Fruit fly (Drosophila melanogaster) whole organism, prepupa: Measurements from ENCODE around the gene MESR3.
A peak's percentile ranks its signal among the peaks of the same experiment; 100 is the strongest.

Experiments used
- Blimp-1 ChIP-seq: fragments of 200-800 bp; sonication (Bioruptor generic); optimal IDR thresholded peaks from 3 replicates; lab custom pipeline; 2017; ENCODE audit warnings: missing biosample characterization, missing genetic modification characterization, mild to moderate bottlenecking, moderate library complexity, missing genetic modification reagents
- CG10669 ChIP-seq: fragments of 200-800 bp; sonication (Bioruptor generic); optimal IDR thresholded peaks from 3 replicates; lab custom pipeline; 2018; ENCODE audit warnings: missing biosample characterization, mild to moderate bottlenecking, missing genetic modification characterization, moderate library complexity
- CG11902 ChIP-seq: fragments of 200-800 bp; sonication (Bioruptor generic); optimal IDR thresholded peaks from 3 replicates; lab custom pipeline; 2016; ENCODE audit warnings: missing biosample characterization, missing genetic modification characterization
- CG16779 ChIP-seq: fragments of 200-800 bp; sonication (Bioruptor generic); optimal IDR thresholded peaks from 3 replicates; lab custom pipeline; 2017; ENCODE audit warnings: missing biosample characterization, mild to moderate bottlenecking, missing genetic modification characterization
- CG3032 ChIP-seq: fragments of 200-800 bp; optimal IDR thresholded peaks from 2 replicates; lab custom pipeline; 2019; ENCODE audit warnings: missing biosample characterization, mild to moderate bottlenecking, missing genetic modification characterization, moderate library complexity
- CG31627 ChIP-seq: fragments of 200-800 bp; sonication (Bioruptor generic); optimal IDR thresholded peaks from 3 replicates; lab custom pipeline; 2016; ENCODE audit warnings: missing biosample characterization, missing genetic modification characterization
- CG32006 ChIP-seq: fragments of 200-800 bp; sonication (Bioruptor generic); optimal IDR thresholded peaks from 3 replicates; lab custom pipeline; 2017; ENCODE audit warnings: missing biosample characterization, mild to moderate bottlenecking, missing genetic modification characterization
- CG34406 ChIP-seq: fragments of 200-800 bp; sonication (Bioruptor generic); optimal IDR thresholded peaks from 3 replicates; lab custom pipeline; 2016; ENCODE audit warnings: missing biosample characterization, missing genetic modification characterization
- CG3919 ChIP-seq: fragments of 200-800 bp; sonication (Bioruptor generic); optimal IDR thresholded peaks from 3 replicates; lab custom pipeline; 2016; ENCODE audit warnings: missing biosample characterization, missing genetic modification characterization
- CG4318 ChIP-seq: fragments of 200-800 bp; sonication (Bioruptor generic); optimal IDR thresholded peaks from 3 replicates; lab custom pipeline; 2017; ENCODE audit warnings: missing biosample characterization, mild to moderate bottlenecking, missing genetic modification characterization
- CG6163 ChIP-seq: fragments of 200-800 bp; sonication (Bioruptor generic); IDR thresholded peaks from 3 replicates; pipeline ENCODE4 v1.3.6; 2022; ENCODE audit warnings: missing biosample characterization, missing genetic modification characterization
- CG6276 ChIP-seq: fragments of 200-800 bp; sonication (Bioruptor generic); optimal IDR thresholded peaks from 2 replicates; lab custom pipeline; 2017; ENCODE audit warnings: missing biosample characterization, mild to moderate bottlenecking, missing genetic modification characterization
- CG6792 ChIP-seq: fragments of 200-800 bp; sonication (Bioruptor generic); optimal IDR thresholded peaks from 3 replicates; lab custom pipeline; 2016; ENCODE audit warnings: missing biosample characterization, missing genetic modification characterization
- CG6808 ChIP-seq: fragments of 200-800 bp; sonication (Bioruptor generic); optimal IDR thresholded peaks from 3 replicates; lab custom pipeline; 2017; ENCODE audit warnings: missing biosample characterization, missing genetic modification characterization, mild to moderate bottlenecking, moderate library complexity, missing genetic modification reagents
- CG6854 ChIP-seq: fragments of 200-800 bp; sonication (Bioruptor generic); optimal IDR thresholded peaks from 2 replicates; lab custom pipeline; 2017; ENCODE audit warnings: missing biosample characterization, mild to moderate bottlenecking, missing genetic modification characterization
- CG7368 ChIP-seq: fragments of 200-800 bp; sonication (Bioruptor generic); optimal IDR thresholded peaks from 3 replicates; lab custom pipeline; 2016; ENCODE audit warnings: missing biosample characterization, missing genetic modification characterization
- CG8119 ChIP-seq: fragments of 200-800 bp; sonication (Bioruptor generic); IDR thresholded peaks from 3 replicates; pipeline ENCODE4 v1.3.6; 2022; ENCODE audit warnings: missing biosample characterization, missing genetic modification characterization
- CG8632 ChIP-seq: fragments of 200-800 bp; sonication (Bioruptor generic); optimal IDR thresholded peaks from 3 replicates; lab custom pipeline; 2016; ENCODE audit warnings: missing biosample characterization, missing genetic modification characterization
- CG9139 ChIP-seq: fragments of 200-800 bp; sonication (Bioruptor generic); optimal IDR thresholded peaks from 3 replicates; lab custom pipeline; 2017; ENCODE audit warnings: missing biosample characterization, mild to moderate bottlenecking, missing genetic modification characterization
- Eip78C ChIP-seq: fragments of 200-800 bp; sonication (Bioruptor generic); peaks from one replicate; lab custom pipeline; 2016; ENCODE audit warnings: missing biosample characterization, missing genetic modification characterization
- Eip93F ChIP-seq: fragments of 200-800 bp; sonication (Bioruptor generic); optimal IDR thresholded peaks from 2 replicates; lab custom pipeline; 2016; ENCODE audit warnings: missing biosample characterization, mild to moderate bottlenecking, missing genetic modification characterization
- Ets21C ChIP-seq: fragments of 200-800 bp; sonication (Bioruptor generic); optimal IDR thresholded peaks from 3 replicates; lab custom pipeline; 2016; ENCODE audit warnings: missing biosample characterization, missing genetic modification characterization
- Ets96B ChIP-seq: fragments of 200-800 bp; optimal IDR thresholded peaks from 2 replicates; lab custom pipeline; 2019; ENCODE audit warnings: missing biosample characterization, mild to moderate bottlenecking, missing genetic modification characterization, moderate library complexity
- Gug ChIP-seq: fragments of 200-800 bp; sonication (Bioruptor generic); IDR thresholded peaks from 2 replicates; pipeline ENCODE4 v1.3.6; 2022; ENCODE audit warnings: missing biosample characterization, missing genetic modification characterization
- Hr4 ChIP-seq: fragments of 200-800 bp; sonication (Bioruptor generic); optimal IDR thresholded peaks from 3 replicates; lab custom pipeline; 2016; ENCODE audit warnings: missing biosample characterization, missing genetic modification characterization
- OdsH ChIP-seq: fragments of 200-800 bp; sonication (Bioruptor generic); optimal IDR thresholded peaks from 3 replicates; lab custom pipeline; 2016; ENCODE audit warnings: missing biosample characterization, missing genetic modification characterization
- Sox15 ChIP-seq: fragments of 200-800 bp; sonication (Bioruptor generic); optimal IDR thresholded peaks from 3 replicates; lab custom pipeline; 2016; ENCODE audit warnings: missing biosample characterization, missing genetic modification characterization
- achi ChIP-seq: fragments of 200-800 bp; sonication (Bioruptor generic); optimal IDR thresholded peaks from 3 replicates; lab custom pipeline; 2016; ENCODE audit warnings: missing biosample characterization, missing genetic modification characterization
- acj6 ChIP-seq: fragments of 200-800 bp; sonication (Bioruptor generic); optimal IDR thresholded peaks from 3 replicates; lab custom pipeline; 2016; ENCODE audit warnings: missing biosample characterization, missing genetic modification characterization
- cyc ChIP-seq: fragments of 200-800 bp; sonication (Bioruptor generic); optimal IDR thresholded peaks from 3 replicates; lab custom pipeline; 2016; ENCODE audit warnings: missing biosample characterization, missing genetic modification characterization
- dac ChIP-seq: fragments of 200-800 bp; sonication (Bioruptor generic); optimal IDR thresholded peaks from 2 replicates; lab custom pipeline; 2017; ENCODE audit warnings: missing biosample characterization, mild to moderate bottlenecking, missing genetic modification characterization
- dsx ChIP-seq: fragments of 200-800 bp; optimal IDR thresholded peaks from 3 replicates; lab custom pipeline; 2019; ENCODE audit warnings: missing biosample characterization, mild to moderate bottlenecking, missing genetic modification characterization, moderate library complexity; ENCODE audit not compliant: poor library complexity, severe bottlenecking
- eg ChIP-seq: fragments of 200-800 bp; sonication (Bioruptor generic); IDR thresholded peaks from 3 replicates; pipeline ENCODE4 v1.3.6; 2022; ENCODE audit warnings: missing biosample characterization, missing genetic modification characterization
- esn ChIP-seq: fragments of 200-800 bp; sonication (Bioruptor generic); optimal IDR thresholded peaks from 2 replicates; lab custom pipeline; 2016; ENCODE audit warnings: missing biosample characterization, mild to moderate bottlenecking, missing genetic modification characterization, moderate library complexity
- fd85E ChIP-seq: fragments of 200-800 bp; sonication (Bioruptor generic); optimal IDR thresholded peaks from 3 replicates; lab custom pipeline; 2016; ENCODE audit warnings: missing biosample characterization, missing genetic modification characterization
- fkh ChIP-seq: fragments of 200-800 bp; sonication (Bioruptor generic); optimal IDR thresholded peaks from 3 replicates; lab custom pipeline; 2017; ENCODE audit warnings: missing biosample characterization, mild to moderate bottlenecking, missing genetic modification characterization, moderate library complexity
- lz ChIP-seq: fragments of 200-800 bp; sonication (Bioruptor generic); optimal IDR thresholded peaks from 3 replicates; lab custom pipeline; 2016; ENCODE audit warnings: missing biosample characterization, missing genetic modification characterization
- net ChIP-seq: fragments of 200-800 bp; sonication (Bioruptor generic); optimal IDR thresholded peaks from 3 replicates; lab custom pipeline; 2016; ENCODE audit warnings: missing biosample characterization, missing genetic modification characterization
- salr ChIP-seq, 2 experiments: fragments of 200-800 bp; sonication (Bioruptor generic); optimal IDR thresholded peaks; 3 replicates each; lab custom pipeline; 2016 to 2018; ENCODE audit warnings: missing biosample characterization in 2 of 2, missing genetic modification characterization in 2 of 2, mild to moderate bottlenecking in 1 of 2
- spab ChIP-seq: fragments of 200-800 bp; sonication (Bioruptor generic); optimal IDR thresholded peaks from 2 replicates; lab custom pipeline; 2017; ENCODE audit warnings: missing biosample characterization, mild to moderate bottlenecking, missing genetic modification characterization, missing genetic modification reagents
- ss ChIP-seq, 2 experiments: fragments of 200-800 bp; sonication (Bioruptor generic); optimal IDR thresholded peaks; 2 replicates in 1 of 2; 3 replicates in 1 of 2; lab custom pipeline; 2017 to 2018; ENCODE audit warnings: mild to moderate bottlenecking in 2 of 2, missing biosample characterization in 2 of 2, missing genetic modification characterization in 2 of 2, moderate library complexity in 1 of 2
- svp ChIP-seq: fragments of 200-800 bp; sonication (Bioruptor generic); peaks from one replicate; lab custom pipeline; 2016; ENCODE audit warnings: missing biosample characterization, missing genetic modification characterization
- topi ChIP-seq: fragments of 200-800 bp; sonication (Bioruptor generic); optimal IDR thresholded peaks from 3 replicates; lab custom pipeline; 2016; ENCODE audit warnings: missing biosample characterization, missing genetic modification characterization
- vri ChIP-seq: fragments of 200-800 bp; sonication (Bioruptor generic); optimal IDR thresholded peaks from 3 replicates; lab custom pipeline; 2016; ENCODE audit warnings: missing biosample characterization, mild to moderate bottlenecking, missing genetic modification characterization

MESR3 gene

DNA sequence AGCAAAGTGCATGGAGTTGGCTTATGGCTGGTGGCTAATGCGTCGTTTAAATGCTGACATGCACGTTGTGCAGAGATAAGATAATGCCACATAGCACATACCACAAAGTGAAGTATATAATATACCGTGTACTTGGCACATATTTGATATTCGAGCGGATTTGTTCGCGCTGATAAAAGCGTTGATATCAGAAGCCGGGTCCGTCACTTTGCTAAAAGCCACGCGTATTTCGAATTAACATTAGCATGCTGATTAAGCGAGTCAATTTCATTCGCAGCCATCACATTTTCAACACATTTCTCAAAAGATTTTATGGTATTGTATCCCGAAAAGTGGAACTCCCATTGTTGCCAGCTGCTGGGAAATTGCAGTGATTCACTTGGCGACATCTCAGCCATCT lies 48.3 kb upstream of the MESR3 start:
- no peak for TF ChIP-seq net
- peak; percentile 21 for TF ChIP-seq vri

DNA sequence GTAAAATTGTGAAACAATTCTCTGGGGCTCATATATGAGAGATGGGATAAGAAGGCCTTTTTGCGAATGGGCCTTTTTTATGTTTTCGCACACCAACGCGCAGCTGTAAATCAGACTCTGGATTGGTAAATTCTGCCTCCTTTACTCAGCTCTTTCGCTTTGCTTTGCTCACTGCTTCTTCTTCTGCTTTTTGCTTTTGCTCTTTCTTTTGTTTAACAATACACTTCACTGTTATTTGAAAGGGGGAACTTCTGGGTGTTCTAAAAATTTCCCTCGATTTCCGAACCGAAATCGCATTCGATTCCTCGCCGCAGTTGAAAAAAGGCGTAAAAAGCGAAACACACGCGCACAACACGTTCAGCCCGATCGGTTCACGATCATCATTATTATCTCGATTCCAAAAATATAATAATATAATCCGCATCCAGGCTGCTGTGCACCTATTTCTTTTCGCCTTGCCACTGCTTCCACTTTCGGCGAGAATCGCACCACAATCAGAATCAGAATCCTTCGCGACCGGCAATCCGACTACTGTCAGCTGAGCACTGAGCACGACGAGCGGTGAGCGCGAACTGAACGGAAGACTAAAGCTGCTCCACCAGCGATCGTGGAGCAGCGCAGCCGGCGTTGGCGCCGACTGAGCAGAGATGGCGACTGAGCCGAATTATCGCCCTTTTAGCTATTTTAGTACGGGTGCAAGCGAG lies 45.2 kb upstream of the MESR3 start:
- TF ChIP-seq CG6163 (peak; percentile 71), Hr4 (no peak), svp (GFP tag; lab: Kevin White, UChicago) (peak; percentile 78), CG8119 (GFP tag; lab: Robert Waterston, UW) (0 out of 3 replicates have a peak, but pooled peaks have one; percentile 18), eg (peak; percentile 56; the same call in 1 of the 3 replicates), fkh (peak; percentile 1), CG16779 (tag; lab: Kevin White, UChicago) (no peak), dsx (GFP tag; lab: Kevin White, UChicago) (peak; percentile 6), acj6 (GFP tag; lab: Kevin White, UChicago) (no peak), cyc (GFP tag; lab: Kevin White, UChicago) (no peak), Gug (GFP tag; lab: Robert Waterston, UW) (peak; percentile 13; the same call in 1 of the 2 replicates), Blimp-1 (GFP tag; lab: Kevin White, UChicago) (no peak), CG3919 (peak; percentile 37), CG7368 (GFP tag; lab: Kevin White, UChicago) (peak; percentile 1), esn (GFP tag; lab: Kevin White, UChicago) (peak; percentile 30), CG4318 (GFP tag; lab: Kevin White, UChicago) (no peak), vri (peak; percentile 46), topi (GFP tag; lab: Kevin White, UChicago) (no peak), CG6854 (GFP tag; lab: Kevin White, UChicago) (no peak), Eip78C (GFP tag; lab: Kevin White, UChicago) (peak; percentile 53), CG9139 (GFP tag; lab: Kevin White, UChicago) (peak; percentile 46), ss (GFP tag; optimal IDR thresholded peaks at IDR 0.05; lab: Kevin White, UChicago) (peak in 1 of 2 experiments; percentile 12), OdsH (GFP tag; lab: Kevin White, UChicago) (no peak)

DNA sequence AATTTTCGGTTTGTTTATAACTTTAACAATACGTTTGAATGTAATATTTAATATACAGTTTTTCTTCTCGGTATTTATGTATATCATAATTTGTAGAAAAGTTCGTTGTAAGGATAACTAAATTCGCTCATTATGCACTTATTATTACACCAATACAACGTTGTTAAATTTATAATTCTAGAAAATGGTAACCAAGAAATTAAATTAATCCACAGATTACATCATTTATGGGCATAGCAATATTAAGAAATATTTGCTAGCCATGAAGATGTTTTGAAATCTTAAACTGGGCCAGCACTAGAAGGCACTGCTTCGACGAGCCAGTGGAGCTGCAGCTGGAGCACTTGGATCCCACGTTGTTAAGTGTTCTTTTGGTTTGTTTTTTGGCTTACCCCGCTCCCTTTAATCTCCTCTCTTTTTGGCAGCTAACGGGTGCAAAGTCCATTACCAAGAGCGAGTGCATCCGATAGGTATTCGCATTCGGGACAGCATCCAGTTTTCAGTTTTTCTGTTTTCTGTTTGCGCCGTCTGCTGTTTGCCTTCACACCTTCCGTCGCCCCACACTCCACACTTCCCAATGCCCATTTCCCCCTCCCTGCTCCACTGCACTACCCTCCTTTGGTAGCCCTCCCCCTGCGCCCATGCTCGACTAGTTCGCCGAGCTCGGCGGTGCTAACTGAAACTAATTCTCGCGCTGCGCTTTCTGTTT lies 44.5 kb upstream of the MESR3 start:
- peak; percentile 49 for TF ChIP-seq CG7368 (GFP tag; lab: Kevin White, UChicago)
- TF ChIP-seq Ets21C, result peak; percentile 15
- TF ChIP-seq CG16779 (tag; lab: Kevin White, UChicago), result peak; percentile 83
- no peak for TF ChIP-seq achi (GFP tag; lab: Kevin White, UChicago)
- TF ChIP-seq CG6276, result peak; percentile 85
- TF ChIP-seq CG3032 (tag; lab: Kevin White, UChicago), result peak; percentile 38
- TF ChIP-seq Hr4, result no peak
- TF ChIP-seq spab (GFP tag; lab: Kevin White, UChicago), result peak; percentile 67
- TF ChIP-seq topi (GFP tag; lab: Kevin White, UChicago), result peak; percentile 7
- peak; percentile 17 for TF ChIP-seq Eip93F (GFP tag; lab: Kevin White, UChicago)
- peak; percentile 47 for TF ChIP-seq dac (GFP tag; lab: Kevin White, UChicago)
- TF ChIP-seq net, result peak; percentile 76
- TF ChIP-seq CG11902 (GFP tag; lab: Kevin White, UChicago), result no peak
- TF ChIP-seq CG9139 (GFP tag; lab: Kevin White, UChicago), result peak; percentile 91
- peak; percentile 14 for TF ChIP-seq CG8632 (GFP tag; lab: Kevin White, UChicago)
- peak; percentile 29 for TF ChIP-seq Blimp-1 (GFP tag; lab: Kevin White, UChicago)
- TF ChIP-seq Sox15 (GFP tag; lab: Kevin White, UChicago), result no peak
- no peak for TF ChIP-seq svp (GFP tag; lab: Kevin White, UChicago)
- TF ChIP-seq Ets96B (tag; lab: Kevin White, UChicago), result peak; percentile 44
- TF ChIP-seq CG10669 (GFP tag; lab: Kevin White, UChicago), result no peak
- TF ChIP-seq fd85E (GFP tag; lab: Kevin White, UChicago), result no peak
- peak; percentile 63 for TF ChIP-seq CG6163
- peak; percentile 29 for TF ChIP-seq CG32006 (GFP tag; lab: Kevin White, UChicago)
- TF ChIP-seq CG6854 (GFP tag; lab: Kevin White, UChicago), result peak; percentile 92
- TF ChIP-seq CG6808, result peak; percentile 80
- no peak for TF ChIP-seq CG6792 (GFP tag; lab: Kevin White, UChicago)
- no peak for TF ChIP-seq CG31627 (GFP tag; lab: Kevin White, UChicago)
- no peak for TF ChIP-seq lz
- TF ChIP-seq CG34406 (GFP tag; lab: Kevin White, UChicago), result no peak
- peak; percentile 49 to 51 for TF ChIP-seq salr (GFP tag; optimal IDR thresholded peaks at IDR 0.05; lab: Kevin White, UChicago)
- peak; percentile 88 to 91 for TF ChIP-seq ss (GFP tag; optimal IDR thresholded peaks at IDR 0.05; lab: Kevin White, UChicago)
